Fruit fly (Drosophila melanogaster): ENCODE results near the gene hwt.
A peak's percentile ranks its signal among the peaks of the same experiment; 100 is the strongest.

hwt gene

DNA sequence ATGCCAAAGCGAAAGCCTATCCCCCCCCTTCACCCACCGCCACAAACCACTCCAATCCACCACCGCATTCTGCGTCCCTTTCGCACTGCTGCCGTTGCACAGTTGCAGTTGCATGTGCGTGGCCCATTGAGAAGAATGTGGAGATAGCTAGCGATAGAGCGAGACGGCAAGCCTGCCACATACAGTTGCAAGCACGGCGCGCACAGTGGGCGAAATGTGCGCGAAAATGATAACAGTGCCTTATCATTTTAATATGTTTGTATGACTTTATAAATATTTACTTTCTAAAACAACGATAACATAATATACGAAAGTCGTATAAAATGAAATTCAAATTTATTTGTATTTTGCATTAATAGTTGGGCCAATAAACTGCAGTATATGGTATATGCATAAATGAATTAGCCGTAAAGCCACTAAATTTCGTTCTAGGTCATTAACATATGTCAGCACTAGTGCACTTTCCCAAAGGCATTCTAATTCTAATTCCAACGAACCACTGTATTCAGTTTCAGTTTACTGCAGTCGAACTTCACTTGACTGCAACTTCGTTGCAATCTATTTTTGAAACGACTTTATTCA lies 7.7 kb upstream of the hwt start (continued):
- TF ChIP-seq maf-S (GFP tag; optimal IDR thresholded peaks at IDR 0.05) = no peak
- TF ChIP-seq MTF-1 (GFP tag; optimal IDR thresholded peaks at IDR 0.05; ENCODE audit: borderline replicate concordance) = no peak
- no peak for TF ChIP-seq Mrtf (GFP tag; IDR thresholded peaks at IDR 0.05)
- peak; percentile 75 for TF ChIP-seq trem (tag; optimal IDR thresholded peaks at IDR 0.05)
- no peak for TF ChIP-seq CG9609 (GFP tag; optimal IDR thresholded peaks at IDR 0.05)
- TF ChIP-seq CG15269 (tag; optimal IDR thresholded peaks at IDR 0.05) = no peak
- no peak for TF ChIP-seq Ets97D (GFP tag; optimal IDR thresholded peaks at IDR 0.05)
- no peak for TF ChIP-seq Hand (GFP tag; optimal IDR thresholded peaks at IDR 0.05)
- no peak for TF ChIP-seq crc (GFP tag; optimal IDR thresholded peaks at IDR 0.05)
- TF ChIP-seq CG10462 (GFP tag; optimal IDR thresholded peaks at IDR 0.05) = peak; percentile 42
- TF ChIP-seq Dad (GFP tag; optimal IDR thresholded peaks at IDR 0.05) = no peak
- 0 out of 3 replicates have a peak, but pooled peaks have one; percentile 42 for TF ChIP-seq CG6791 (GFP tag; IDR thresholded peaks at IDR 0.05; ENCODE audit: partially characterized antibody)
- TF ChIP-seq Rx (GFP tag; IDR thresholded peaks at IDR 0.05) = 0 out of 2 replicates have a peak, but pooled peaks have one; percentile 22
- TF ChIP-seq Hmr (GFP tag; optimal IDR thresholded peaks at IDR 0.05) = no peak
- TF ChIP-seq ranshi (GFP tag; IDR thresholded peaks at IDR 0.05) = peak; percentile 47; the same call in 1 of the 2 replicates
- TF ChIP-seq CG13287 (GFP tag; IDR thresholded peaks at IDR 0.05; ENCODE audit: partially characterized antibody) = no peak
- peak; percentile 49 for TF ChIP-seq CG17186 (GFP tag; optimal IDR thresholded peaks at IDR 0.05)
- TF ChIP-seq CG34376 (GFP tag; optimal IDR thresholded peaks at IDR 0.05) = no peak
- TF ChIP-seq pita (GFP tag; optimal IDR thresholded peaks at IDR 0.05) = no peak
- TF ChIP-seq CG17359 (tag; optimal IDR thresholded peaks at IDR 0.05) = peak; percentile 57
- peak; percentile 34 for TF ChIP-seq HLHmδ (GFP tag; optimal IDR thresholded peaks at IDR 0.05)
- TF ChIP-seq pb (GFP tag; optimal IDR thresholded peaks at IDR 0.05) = no peak

DNA sequence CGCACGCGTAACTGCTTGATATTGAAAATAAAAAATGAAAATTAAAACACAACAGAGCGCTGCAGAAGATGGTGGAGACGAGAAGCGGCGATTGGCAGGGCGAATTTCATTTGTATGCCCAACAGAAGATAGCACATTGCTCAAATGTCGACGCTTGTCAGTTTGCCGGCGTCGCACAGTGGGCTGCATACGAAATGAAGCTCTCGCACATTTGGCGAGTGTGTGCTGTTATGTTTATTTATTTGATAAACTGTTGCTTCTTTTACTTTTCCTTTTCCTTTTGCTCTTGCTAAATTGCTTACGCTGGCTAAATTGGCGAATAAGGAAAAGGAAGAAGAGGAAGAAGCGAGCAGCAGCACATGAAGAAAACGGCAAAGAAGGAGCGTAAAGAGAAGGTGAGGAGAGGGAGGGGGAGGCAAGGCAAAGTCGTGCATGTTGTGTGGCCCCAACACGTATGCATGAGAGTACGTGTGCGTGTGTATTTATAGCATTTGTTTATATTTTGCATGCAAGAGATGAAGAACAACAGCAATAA lies 7.1 kb upstream of the hwt start:
- TF ChIP-seq CG14441 (GFP tag; IDR thresholded peaks at IDR 0.05) (0 out of 2 replicates have a peak, but pooled peaks have one; percentile 28), CG1603 (tag; optimal IDR thresholded peaks at IDR 0.05) (peak; percentile 21), Ets65A (GFP tag) (peak; percentile 84), vvl (GFP tag; IDR thresholded peaks at IDR 0.05) (peak; percentile 66), CG8290 (GFP tag; optimal IDR thresholded peaks at IDR 0.05) (no peak), CG8290 (tag; optimal IDR thresholded peaks at IDR 0.05) (no peak), repo (GFP tag; optimal IDR thresholded peaks at IDR 0.05) (no peak), Oli (tag; optimal IDR thresholded peaks at IDR 0.05) (peak; percentile 19), CG14965 (GFP tag; optimal IDR thresholded peaks at IDR 0.05; ENCODE audit: borderline replicate concordance) (no peak), hkb (optimal IDR thresholded peaks at IDR 0.05) (no peak), hkb (GFP tag; IDR thresholded peaks at IDR 0.05) (no peak), sens (GFP tag) (peak; percentile 28), CG30403 (GFP tag; optimal IDR thresholded peaks at IDR 0.05) (no peak), CG9215 (GFP tag; IDR thresholded peaks at IDR 0.05) (no peak), sqz (GFP tag; optimal IDR thresholded peaks at IDR 0.05) (no peak), phol (tag; optimal IDR thresholded peaks at IDR 0.05) (peak; percentile 9), lmd (GFP tag; IDR thresholded peaks at IDR 0.05) (peak; percentile 18; the same call in 1 of the 2 replicates), Med (GFP tag) (peak; percentile 76), CG32532 (GFP tag; IDR thresholded peaks at IDR 0.05) (0 out of 2 replicates have a peak, but pooled peaks have one; percentile 6), prd (optimal IDR thresholded peaks at IDR 0.05) (no peak), prd (GFP tag; IDR thresholded peaks at IDR 0.05) (peak; percentile 28; the same call in 1 of the 3 replicates), CG4707 (GFP tag; optimal IDR thresholded peaks at IDR 0.05) (peak; percentile 55)
